In genomic region chr3R:27253136-27253920, dm6 we compare ENCODE assay signal across 1 fruit fly cellular context.
TF ChIP-seq lines count a peak whose summit lies in the region.

pll (minus strand) TSS chr3R:27253182.

TF ChIP-seq in whole organism, embryonic, 481 proteins besides CTCF, POLR2A, EP300 and RAD21 (continued from another document and continues in another):
- TF ChIP-seq CG8089 (GFP tag; optimal IDR thresholded peaks at IDR 0.05; lab: Kevin White, UChicago) (peak; percentile 38), HmgZ (tag; optimal IDR thresholded peaks at IDR 0.05; lab: Kevin White, UChicago) (peak; percentile 85), h (optimal IDR thresholded peaks at IDR 0.05; lab: Kevin White, UChicago) (no peak), CG32532 (GFP tag; IDR thresholded peaks at IDR 0.05; lab: Robert Waterston, UW) (peak; percentile 93), pfk (GFP tag; optimal IDR thresholded peaks at IDR 0.05; lab: Kevin White, UChicago) (no peak), CG6791 (GFP tag; IDR thresholded peaks at IDR 0.05; lab: Robert Waterston, UW; ENCODE audit: partially characterized antibody) (no peak), CG5953 (GFP tag; IDR thresholded peaks at IDR 0.05; lab: Robert Waterston, UW) (peak; percentile 88), CG17612 (GFP tag; IDR thresholded peaks at IDR 0.05; lab: Robert Waterston, UW) (0 out of 2 replicates have a peak, but pooled peaks have one; percentile 26), ci (GFP tag; IDR thresholded peaks at IDR 0.05; lab: Robert Waterston, UW) (peak; percentile 91), GATAe (GFP tag; conservative IDR thresholded peaks at IDR 0.05; lab: Robert Waterston, UW) (peak; percentile 65; the same call in 1 of the 2 replicates), trh (GFP tag; optimal IDR thresholded peaks at IDR 0.05; lab: Kevin White, UChicago) (peak; percentile 22), D19A (tag; optimal IDR thresholded peaks at IDR 0.05; lab: Kevin White, UChicago) (no peak), sc (optimal IDR thresholded peaks at IDR 0.05; lab: Kevin White, UChicago) (no peak), sc (GFP tag; optimal IDR thresholded peaks at IDR 0.05; lab: Kevin White, UChicago) (peak; percentile 30), HmgD (GFP tag; optimal IDR thresholded peaks at IDR 0.05; lab: Kevin White, UChicago) (peak; percentile 63), seq (GFP tag; IDR thresholded peaks at IDR 0.05; lab: Robert Waterston, UW) (peak; percentile 69; the same call in 1 of the 2 replicates), bcd (GFP tag; optimal IDR thresholded peaks at IDR 0.05; lab: Kevin White, UChicago) (peak; percentile 71), Nf-YB (GFP tag; optimal IDR thresholded peaks at IDR 0.05; lab: Kevin White, UChicago) (peak; percentile 41), en (GFP tag; optimal IDR thresholded peaks at IDR 0.05; lab: Kevin White, UChicago) (peak; percentile 22), pzg (GFP tag; optimal IDR thresholded peaks at IDR 0.05; lab: Kevin White, UChicago) (peak; percentile 93), ftz-f1 (GFP tag; optimal IDR thresholded peaks at IDR 0.05; lab: Kevin White, UChicago) (peak; percentile 40), PHDP (tag; optimal IDR thresholded peaks at IDR 0.05; lab: Kevin White, UChicago) (peak; percentile 82), grau (tag; optimal IDR thresholded peaks at IDR 0.05; lab: Kevin White, UChicago) (peak; percentile 80), sob (GFP tag; IDR thresholded peaks at IDR 0.05; lab: Robert Waterston, UW) (peak; percentile 89), Ptx1 (GFP tag; IDR thresholded peaks at IDR 0.05; lab: Robert Waterston, UW) (peak; percentile 89), usp (GFP tag; optimal IDR thresholded peaks at IDR 0.05; lab: Kevin White, UChicago) (no peak), CG15601 (tag; optimal IDR thresholded peaks at IDR 0.05; lab: Kevin White, UChicago) (peak; percentile 79), CG2202 (tag; optimal IDR thresholded peaks at IDR 0.05; lab: Kevin White, UChicago) (peak; percentile 52), Dip2 (GFP tag; IDR thresholded peaks at IDR 0.05; lab: Robert Waterston, UW) (no peak), ase (GFP tag; IDR thresholded peaks at IDR 0.05; lab: Robert Waterston, UW) (peak; percentile 95), CG4617 (GFP tag; optimal IDR thresholded peaks at IDR 0.05; lab: Kevin White, UChicago; ENCODE audit: borderline replicate concordance) (peak; percentile 94), Atf6 (GFP tag; IDR thresholded peaks at IDR 0.05; lab: Robert Waterston, UW) (peak; percentile 87), CG7839 (tag; optimal IDR thresholded peaks at IDR 0.05; lab: Kevin White, UChicago) (no peak), D (optimal IDR thresholded peaks at IDR 0.05; lab: Kevin White, UChicago) (peak; percentile 18), D (GFP tag; optimal IDR thresholded peaks at IDR 0.05; lab: Kevin White, UChicago) (peak; percentile 46), croc (GFP tag; conservative IDR thresholded peaks at IDR 0.05; lab: Robert Waterston, UW) (peak; percentile 55), CG7786 (GFP tag; optimal IDR thresholded peaks at IDR 0.05; lab: Kevin White, UChicago) (peak; percentile 57), sd (tag; optimal IDR thresholded peaks at IDR 0.05; lab: Kevin White, UChicago) (peak; percentile 78), Camta (GFP tag; optimal IDR thresholded peaks at IDR 0.05; lab: Kevin White, UChicago) (peak; percentile 71), CG10209 (GFP tag; optimal IDR thresholded peaks at IDR 0.05; lab: Kevin White, UChicago) (peak; percentile 69), cas (GFP tag; IDR thresholded peaks at IDR 0.05; lab: Robert Waterston, UW) (peak; percentile 71), CG9437 (GFP tag; optimal IDR thresholded peaks at IDR 0.05; lab: Kevin White, UChicago) (no peak), Elba2 (GFP tag; optimal IDR thresholded peaks at IDR 0.05; lab: Kevin White, UChicago) (peak; percentile 45), BEAF-32 (GFP tag; optimal IDR thresholded peaks at IDR 0.05; lab: Kevin White, UChicago) (peak; percentile 83), gfzf (GFP tag; optimal IDR thresholded peaks at IDR 0.05; lab: Kevin White, UChicago) (peak; percentile 94), CG4282 (GFP tag; optimal IDR thresholded peaks at IDR 0.05; lab: Kevin White, UChicago) (no peak), CG15479 (GFP tag; optimal IDR thresholded peaks at IDR 0.05; lab: Kevin White, UChicago) (peak; percentile 0), zf30C (GFP tag; optimal IDR thresholded peaks at IDR 0.05; lab: Kevin White, UChicago) (peak; percentile 90), ind (GFP tag; optimal IDR thresholded peaks at IDR 0.05; lab: Kevin White, UChicago) (peak; percentile 83), Med (GFP tag; lab: Kevin White, UChicago) (peak; percentile 95), CoRest (tag; optimal IDR thresholded peaks at IDR 0.05; lab: Kevin White, UChicago) (peak; percentile 84), insv (GFP tag; optimal IDR thresholded peaks at IDR 0.05; lab: Kevin White, UChicago) (peak in 1 of 2 experiments; percentile 47), Dad (GFP tag; optimal IDR thresholded peaks at IDR 0.05; lab: Kevin White, UChicago) (peak; percentile 51), nerfin-2 (GFP tag; IDR thresholded peaks at IDR 0.05; lab: Robert Waterston, UW; ENCODE audit: partially characterized antibody) (no peak), CG2875 (GFP tag; optimal IDR thresholded peaks at IDR 0.05; lab: Kevin White, UChicago) (no peak), CG12299 (tag; optimal IDR thresholded peaks at IDR 0.05; lab: Kevin White, UChicago) (peak; percentile 77), CG13894 (tag; optimal IDR thresholded peaks at IDR 0.05; lab: Kevin White, UChicago) (no peak), MESR4 (GFP tag; optimal IDR thresholded peaks at IDR 0.05; lab: Kevin White, UChicago) (peak; percentile 76), CkIIα-i1 (GFP tag; IDR thresholded peaks at IDR 0.05; lab: Robert Waterston, UW) (no peak), CG14860 (GFP tag; IDR thresholded peaks at IDR 0.05; lab: Robert Waterston, UW; ENCODE audit: partially characterized antibody) (no peak), Hmx (GFP tag; optimal IDR thresholded peaks at IDR 0.05; lab: Kevin White, UChicago) (peak; percentile 61), CG2712 (tag; optimal IDR thresholded peaks at IDR 0.05; lab: Kevin White, UChicago) (peak; percentile 90), CG11696 (GFP tag; IDR thresholded peaks at IDR 0.05; lab: Robert Waterston, UW) (peak; percentile 73), Six4 (GFP tag; optimal IDR thresholded peaks at IDR 0.05; lab: Kevin White, UChicago) (peak; percentile 71), tap (tag; optimal IDR thresholded peaks at IDR 0.05; lab: Kevin White, UChicago) (no peak), Nf-YA (GFP tag; IDR thresholded peaks at IDR 0.05; lab: Robert Waterston, UW) (peak; percentile 77), CG17385 (GFP tag; optimal IDR thresholded peaks at IDR 0.05; lab: Kevin White, UChicago) (no peak), CG13123 (GFP tag; optimal IDR thresholded peaks at IDR 0.05; lab: Kevin White, UChicago) (peak; percentile 79), az2 (GFP tag; optimal IDR thresholded peaks at IDR 0.05; lab: Kevin White, UChicago) (peak; percentile 85), grn (GFP tag; optimal IDR thresholded peaks at IDR 0.05; lab: Kevin White, UChicago) (no peak), dmrt99B (tag; optimal IDR thresholded peaks at IDR 0.05; lab: Kevin White, UChicago) (no peak), danr (GFP tag; IDR thresholded peaks at IDR 0.05; lab: Robert Waterston, UW) (peak; percentile 5; the same call in 1 of the 2 replicates), wor (GFP tag; IDR thresholded peaks at IDR 0.05; lab: Robert Waterston, UW) (peak; percentile 75), kay (GFP tag; optimal IDR thresholded peaks at IDR 0.05; lab: Kevin White, UChicago) (peak; percentile 65), CG17186 (GFP tag; optimal IDR thresholded peaks at IDR 0.05; lab: Kevin White, UChicago) (peak; percentile 45), CG15696 (tag; optimal IDR thresholded peaks at IDR 0.05; lab: Kevin White, UChicago) (peak; percentile 58), CG31365 (tag; optimal IDR thresholded peaks at IDR 0.05; lab: Kevin White, UChicago) (no peak), Fer3 (tag; optimal IDR thresholded peaks at IDR 0.05; lab: Kevin White, UChicago) (peak; percentile 87), Fer2 (tag; optimal IDR thresholded peaks at IDR 0.05; lab: Kevin White, UChicago) (peak; percentile 66), pan (optimal IDR thresholded peaks at IDR 0.05; lab: Kevin White, UChicago) (no peak), pan (GFP tag; optimal IDR thresholded peaks at IDR 0.05 in 1 of 2, IDR thresholded peaks at IDR 0.05 in 1 of 2) (peak in 1 of 2 experiments; percentile 94), Eip74EF (GFP tag; optimal IDR thresholded peaks at IDR 0.05; lab: Kevin White, UChicago) (no peak), E2f2 (GFP tag; IDR thresholded peaks at IDR 0.05; lab: Robert Waterston, UW) (peak; percentile 74), CG2129 (GFP tag; IDR thresholded peaks at IDR 0.05; lab: Robert Waterston, UW; ENCODE audit: partially characterized antibody) (no peak), mirr (GFP tag; optimal IDR thresholded peaks at IDR 0.05; lab: Kevin White, UChicago) (peak; percentile 24), emc (GFP tag; optimal IDR thresholded peaks at IDR 0.05; lab: Kevin White, UChicago) (peak; percentile 55), chif (GFP tag; optimal IDR thresholded peaks at IDR 0.05; lab: Kevin White, UChicago) (peak; percentile 69 to 74), CG5245 (GFP tag; optimal IDR thresholded peaks at IDR 0.05; lab: Kevin White, UChicago) (peak; percentile 62), NC2α (GFP tag; optimal IDR thresholded peaks at IDR 0.05; lab: Kevin White, UChicago) (no peak), CG18476 (GFP tag; optimal IDR thresholded peaks at IDR 0.05; lab: Kevin White, UChicago) (peak; percentile 70), scrt (GFP tag; optimal IDR thresholded peaks at IDR 0.05; lab: Kevin White, UChicago) (peak; percentile 99), Oaz (GFP tag; IDR thresholded peaks at IDR 0.05; lab: Robert Waterston, UW) (peak; percentile 75), CG3838 (GFP tag; optimal IDR thresholded peaks at IDR 0.05; lab: Kevin White, UChicago) (peak; percentile 53), esg (GFP tag; conservative IDR thresholded peaks at IDR 0.05; lab: Robert Waterston, UW) (peak; percentile 83), Gsc (GFP tag; IDR thresholded peaks at IDR 0.05; lab: Robert Waterston, UW) (0 out of 2 replicates have a peak, but pooled peaks have one; percentile 32), CG9609 (GFP tag; optimal IDR thresholded peaks at IDR 0.05; lab: Kevin White, UChicago) (peak; percentile 53), zfh2 (GFP tag; optimal IDR thresholded peaks at IDR 0.05; lab: Kevin White, UChicago) (peak; percentile 66), aop (GFP tag; IDR thresholded peaks at IDR 0.05; lab: Robert Waterston, UW) (no peak), Ssrp (tag; optimal IDR thresholded peaks at IDR 0.05; lab: Kevin White, UChicago) (peak; percentile 70), crol (GFP tag; IDR thresholded peaks at IDR 0.05; lab: Robert Waterston, UW) (no peak), CG18599 (GFP tag; optimal IDR thresholded peaks at IDR 0.05; lab: Kevin White, UChicago) (peak; percentile 88), Meics (GFP tag; optimal IDR thresholded peaks at IDR 0.05; lab: Kevin White, UChicago) (peak; percentile 76), CG13424 (tag; optimal IDR thresholded peaks at IDR 0.05; lab: Kevin White, UChicago) (peak; percentile 84), CG12104 (GFP tag; optimal IDR thresholded peaks at IDR 0.05; lab: Kevin White, UChicago) (peak; percentile 31), CG7556 (GFP tag; optimal IDR thresholded peaks at IDR 0.05; lab: Kevin White, UChicago) (peak; percentile 72), vnd (GFP tag; IDR thresholded peaks at IDR 0.05; lab: Robert Waterston, UW; ENCODE audit: partially characterized antibody) (0 out of 3 replicates have a peak, but pooled peaks have one; percentile 9), CG2678 (tag; optimal IDR thresholded peaks at IDR 0.05; lab: Kevin White, UChicago) (no peak), nau (GFP tag; optimal IDR thresholded peaks at IDR 0.05; lab: Kevin White, UChicago) (no peak), bbx (GFP tag; IDR thresholded peaks at IDR 0.05; lab: Robert Waterston, UW; ENCODE audit: partially characterized antibody) (peak; percentile 48), cwo (GFP tag; optimal IDR thresholded peaks at IDR 0.05; lab: Kevin White, UChicago) (peak; percentile 65), Bdp1 (GFP tag; optimal IDR thresholded peaks at IDR 0.05; lab: Kevin White, UChicago) (peak; percentile 25), H15 (GFP tag; IDR thresholded peaks at IDR 0.05; lab: Robert Waterston, UW) (peak; percentile 82), CG12219 (GFP tag; optimal IDR thresholded peaks at IDR 0.05; lab: Kevin White, UChicago) (peak; percentile 21), CG4730 (GFP tag; IDR thresholded peaks at IDR 0.05; lab: Robert Waterston, UW) (peak; percentile 84), ERR (GFP tag; optimal IDR thresholded peaks at IDR 0.05; lab: Kevin White, UChicago) (peak; percentile 76), Lhr (GFP tag; optimal IDR thresholded peaks at IDR 0.05; lab: Kevin White, UChicago) (peak; percentile 88), CG7963 (GFP tag; IDR thresholded peaks at IDR 0.05; lab: Robert Waterston, UW; ENCODE audit: partially characterized antibody) (no peak), Xbp1 (GFP tag; optimal IDR thresholded peaks at IDR 0.05; lab: Kevin White, UChicago) (peak; percentile 87), mam (GFP tag; optimal IDR thresholded peaks at IDR 0.05; lab: Kevin White, UChicago) (peak; percentile 89), Hmr (GFP tag; optimal IDR thresholded peaks at IDR 0.05; lab: Kevin White, UChicago) (peak; percentile 88), CG18619 (GFP tag; optimal IDR thresholded peaks at IDR 0.05; lab: Kevin White, UChicago) (peak; percentile 68), CG10147 (GFP tag; optimal IDR thresholded peaks at IDR 0.05; lab: Kevin White, UChicago) (peak; percentile 71), hb (GFP tag; IDR thresholded peaks at IDR 0.05; lab: Robert Waterston, UW; ENCODE audit: partially characterized antibody) (no peak), Oli (tag; optimal IDR thresholded peaks at IDR 0.05; lab: Kevin White, UChicago) (peak; percentile 62), B-H2 (GFP tag; optimal IDR thresholded peaks at IDR 0.05; lab: Kevin White, UChicago) (no peak), toy (GFP tag; IDR thresholded peaks at IDR 0.05; lab: Robert Waterston, UW) (no peak), Asciz (GFP tag; optimal IDR thresholded peaks at IDR 0.05; lab: Kevin White, UChicago) (peak; percentile 50), salm (tag; optimal IDR thresholded peaks at IDR 0.05; lab: Kevin White, UChicago) (peak; percentile 40), ap (GFP tag; IDR thresholded peaks at IDR 0.05; lab: Robert Waterston, UW) (peak; percentile 58), slou (GFP tag; optimal IDR thresholded peaks at IDR 0.05; lab: Kevin White, UChicago) (peak; percentile 38), CG13624 (GFP tag; optimal IDR thresholded peaks at IDR 0.05; lab: Kevin White, UChicago) (peak; percentile 77)
